Worm (Caenorhabditis elegans) whole organism, L2 larva: ENCODE results near the gene Y51A2A.5.

Experiments
- elt-1 ChIP-seq: fragments of 150-350 bp; optimal IDR thresholded peaks from 2 replicates; lab custom pipeline; 2014; ENCODE audit warnings: missing biosample characterization, missing genetic modification characterization
- elt-3 ChIP-seq: sonication (generic microtip); optimal IDR thresholded peaks from 2 replicates; lab custom pipeline; 2017; ENCODE audit warnings: missing biosample characterization, missing genetic modification characterization
- lsy-2 ChIP-seq, 2 experiments: fragments of 150-350 bp in 1 of 2; sonication (generic microtip) in 1 of 2; optimal IDR thresholded peaks; 2 replicates each; lab custom pipeline; 2014 to 2017; ENCODE audit warnings: missing biosample characterization in 2 of 2, missing genetic modification characterization in 2 of 2
- nhr-11 ChIP-seq: fragments of 150-350 bp; optimal IDR thresholded peaks from 2 replicates; lab custom pipeline; 2014; ENCODE audit warnings: missing biosample characterization, missing genetic modification characterization
- nhr-12 ChIP-seq: fragments of 150-350 bp; optimal IDR thresholded peaks from 2 replicates; lab custom pipeline; 2014; ENCODE audit warnings: missing biosample characterization, missing genetic modification characterization
- nhr-129 ChIP-seq: fragments of 150-350 bp; optimal IDR thresholded peaks from 2 replicates; lab custom pipeline; 2014; ENCODE audit warnings: missing biosample characterization, missing genetic modification characterization
- nhr-6 ChIP-seq: fragments of 150-350 bp; optimal IDR thresholded peaks from 2 replicates; lab custom pipeline; 2014; ENCODE audit warnings: missing biosample characterization, missing genetic modification characterization
- snpc-4 ChIP-seq: fragments of 150-350 bp; optimal IDR thresholded peaks from 2 replicates; lab custom pipeline; 2014; ENCODE audit warnings: missing biosample characterization, missing genetic modification characterization
- ztf-4 ChIP-seq: fragments of 150-350 bp; optimal IDR thresholded peaks from 2 replicates; lab custom pipeline; 2014; ENCODE audit warnings: missing biosample characterization, missing genetic modification characterization

- TF ChIP-seq nhr-12 (tag; lab: Kevin White, UChicago) (no peak), snpc-4 (tag; lab: Kevin White, UChicago) (no peak), elt-3 (tag; lab: Kevin White, UChicago) (no peak), nhr-129 (tag; lab: Kevin White, UChicago) (no peak), lsy-2 (tag; optimal IDR thresholded peaks at IDR 0.05; lab: Kevin White, UChicago) (no peak), nhr-11 (tag; lab: Kevin White, UChicago) (no peak), nhr-6 (tag; lab: Kevin White, UChicago) (no peak), ztf-4 (tag; lab: Kevin White, UChicago) (no peak), elt-1 (tag; lab: Kevin White, UChicago) (no peak)
Measured at ce11 chrV:18268744-18269143, 29.9 kb upstream of the Y51A2A.5 start, which contains the start of gene fbxa-213.
